Worm (Caenorhabditis elegans): ENCODE results near the gene unc-5.

- TF ChIP-seq ztf-23 (GFP tag; IDR thresholded peaks at IDR 0.05) (no peak), ref-1 (GFP tag; conservative IDR thresholded peaks at IDR 0.05) (no peak), klf-2 (GFP tag; conservative IDR thresholded peaks at IDR 0.05) (no peak), T22C8.4 (GFP tag; IDR thresholded peaks at IDR 0.05) (no peak), flt-1 (GFP tag; IDR thresholded peaks at IDR 0.05) (no peak), cog-1 (tag; optimal IDR thresholded peaks at IDR 0.05) (no peak)
These were observed 9.1 kb downstream of the unc-5 start for ce11 chrIV:5519044-5519443.

Measured in whole organism, midembryonic.